Fruit fly (Drosophila melanogaster) whole organism, wandering third instar larva: Measurements from ENCODE around the gene CG13407.

Experiments
- Abd-B ChIP-seq: fragments of >200 bp; optimal IDR thresholded peaks from 2 replicates; lab custom pipeline; 2017; ENCODE audit warnings: missing biosample characterization, missing genetic modification characterization
- CG32264 ChIP-seq: fragments of 200-800 bp; sonication (Bioruptor generic); optimal IDR thresholded peaks from 2 replicates; lab custom pipeline; 2016; ENCODE audit warnings: missing biosample characterization, missing genetic modification characterization
- CG9705 ChIP-seq: fragments of 200-800 bp; sonication (Bioruptor generic); optimal IDR thresholded peaks from 2 replicates; lab custom pipeline; 2018; ENCODE audit warnings: missing biosample characterization, mild to moderate bottlenecking, missing genetic modification characterization
- CrebA ChIP-seq: fragments of 200-800 bp; sonication (Bioruptor generic); optimal IDR thresholded peaks from 2 replicates; lab custom pipeline; 2016; ENCODE audit warnings: missing biosample characterization, mild to moderate bottlenecking, missing genetic modification characterization, borderline replicate concordance
- Dfd ChIP-seq: fragments of >200 bp; optimal IDR thresholded peaks from 2 replicates; lab custom pipeline; 2017; ENCODE audit warnings: missing biosample characterization, missing genetic modification characterization
- Dif ChIP-seq: fragments of 200-275, 200-300 bp; sonication (Bioruptor generic); optimal IDR thresholded peaks from 2 replicates; lab custom pipeline; 2018; ENCODE audit warnings: missing biosample characterization, missing genetic modification characterization; ENCODE audit not compliant: partially characterized antibody
- GATAd ChIP-seq: sonication (Bioruptor generic); optimal IDR thresholded peaks from 2 replicates; lab custom pipeline; 2016; ENCODE audit warnings: missing biosample characterization, missing genetic modification characterization
- HLH106 ChIP-seq: fragments of 200-800 bp; optimal IDR thresholded peaks from 3 replicates; lab custom pipeline; 2019; ENCODE audit warnings: missing biosample characterization, mild to moderate bottlenecking, missing genetic modification characterization, moderate library complexity
- Hnf4 ChIP-seq: fragments of 200-800 bp; sonication (Bioruptor generic); optimal IDR thresholded peaks from 2 replicates; lab custom pipeline; 2016; ENCODE audit warnings: missing biosample characterization, mild to moderate bottlenecking, missing genetic modification characterization
- Hr78 ChIP-seq: fragments of >200 bp; optimal IDR thresholded peaks from 2 replicates; lab custom pipeline; 2017; ENCODE audit warnings: missing biosample characterization, missing genetic modification characterization
- Hr83 ChIP-seq: fragments of 200-300 bp; sonication (Bioruptor generic); optimal IDR thresholded peaks from 2 replicates; lab custom pipeline; 2016; ENCODE audit warnings: missing biosample characterization, mild to moderate bottlenecking, missing genetic modification characterization, moderate library complexity; ENCODE audit not compliant: poor library complexity, severe bottlenecking
- Jra ChIP-seq: sonication (Bioruptor generic); optimal IDR thresholded peaks from 2 replicates; lab custom pipeline; 2016; ENCODE audit warnings: missing biosample characterization, missing genetic modification characterization
- Mio ChIP-seq: sonication (Bioruptor generic); optimal IDR thresholded peaks from 2 replicates; lab custom pipeline; 2016; ENCODE audit warnings: missing biosample characterization, missing genetic modification characterization
- Myc ChIP-seq: fragments of >200 bp; optimal IDR thresholded peaks from 2 replicates; lab custom pipeline; 2017
- N ChIP-seq: fragments of >200 bp; optimal IDR thresholded peaks from 2 replicates; lab custom pipeline; 2018; ENCODE audit warnings: missing biosample characterization, missing external identifiers, missing genetic modification characterization
- OdsH ChIP-seq: fragments of 200-800 bp; sonication (Bioruptor generic); optimal IDR thresholded peaks from 2 replicates; lab custom pipeline; 2016; ENCODE audit warnings: missing biosample characterization, mild to moderate bottlenecking, missing genetic modification characterization
- Rel ChIP-seq, 2 experiments: fragments of 200-800 bp; sonication (Bioruptor generic) in 1 of 2; optimal IDR thresholded peaks; 2 replicates in 1 of 2; 3 replicates in 1 of 2; lab custom pipeline; 2016 to 2019; ENCODE audit warnings: mild to moderate bottlenecking in 2 of 2, missing biosample characterization in 2 of 2, missing genetic modification characterization in 2 of 2, moderate library complexity in 1 of 2
- Vsx2 ChIP-seq: fragments of 200-300, 225-300 bp; sonication (Bioruptor generic); optimal IDR thresholded peaks from 2 replicates; lab custom pipeline; 2018; ENCODE audit warnings: missing biosample characterization, missing genetic modification characterization; ENCODE audit not compliant: partially characterized antibody
- br ChIP-seq: fragments of 200-800 bp; sonication (Bioruptor generic); optimal IDR thresholded peaks from 2 replicates; lab custom pipeline; 2016; ENCODE audit warnings: missing biosample characterization, missing genetic modification characterization
- brk ChIP-seq: fragments of 200-800 bp; sonication (Bioruptor generic); optimal IDR thresholded peaks from 2 replicates; lab custom pipeline; 2016; ENCODE audit warnings: missing biosample characterization, mild to moderate bottlenecking, missing genetic modification characterization
- dl ChIP-seq, 2 experiments: fragments of 175-275, 200-275 bp in 1 of 2; fragments of 200-275 bp in 1 of 2; sonication (Bioruptor generic); optimal IDR thresholded peaks; lab custom pipeline; 2018; ENCODE audit warnings: mild to moderate bottlenecking in 2 of 2, missing biosample characterization in 2 of 2, missing genetic modification characterization in 2 of 2, moderate library complexity in 2 of 2; ENCODE audit not compliant: partially characterized antibody in 2 of 2, insufficient read depth in 1 of 2
- dmrt93B ChIP-seq: fragments of 200-800 bp; sonication (Bioruptor generic); optimal IDR thresholded peaks from 2 replicates; lab custom pipeline; 2018; ENCODE audit warnings: missing biosample characterization, mild to moderate bottlenecking, missing genetic modification characterization
- dsf ChIP-seq: sonication (Bioruptor generic); optimal IDR thresholded peaks from 2 replicates; lab custom pipeline; 2016; ENCODE audit warnings: missing biosample characterization, missing genetic modification characterization, borderline replicate concordance
- ey ChIP-seq: fragments of 200-800 bp; sonication (Bioruptor generic); optimal IDR thresholded peaks from 2 replicates; lab custom pipeline; 2016; ENCODE audit warnings: missing biosample characterization, missing genetic modification characterization
- foxo ChIP-seq, 2 experiments: fragments of 200-800 bp; sonication (Bioruptor generic); optimal IDR thresholded peaks; 2 replicates in 1 of 2; 3 replicates in 1 of 2; lab custom pipeline; 2016 to 2017; ENCODE audit warnings: missing biosample characterization in 2 of 2, missing genetic modification characterization in 2 of 2
- fru ChIP-seq: fragments of 200-800 bp; sonication (Bioruptor generic); optimal IDR thresholded peaks from 3 replicates; lab custom pipeline; 2016; ENCODE audit warnings: missing biosample characterization, mild to moderate bottlenecking, missing genetic modification characterization
- h ChIP-seq: fragments of 200-800 bp; sonication (Bioruptor generic); optimal IDR thresholded peaks from 3 replicates; lab custom pipeline; 2016; ENCODE audit warnings: missing biosample characterization, mild to moderate bottlenecking, missing genetic modification characterization
- jim ChIP-seq: fragments of 175-275, 200-325 bp; sonication (Bioruptor generic); optimal IDR thresholded peaks from 2 replicates; lab custom pipeline; 2016; ENCODE audit warnings: missing biosample characterization, mild to moderate bottlenecking, missing genetic modification characterization
- lola ChIP-seq: fragments of >200 bp; optimal IDR thresholded peaks from 2 replicates; lab custom pipeline; 2017; ENCODE audit warnings: missing biosample characterization, missing genetic modification characterization
- pan ChIP-seq: fragments of >200 bp; optimal IDR thresholded peaks from 2 replicates; lab custom pipeline; 2017
- psq ChIP-seq: fragments of 200-800 bp; sonication (Bioruptor generic); optimal IDR thresholded peaks from 3 replicates; lab custom pipeline; 2017; ENCODE audit warnings: missing biosample characterization, mild to moderate bottlenecking, missing genetic modification characterization, moderate library complexity
- rgr ChIP-seq: fragments of 200-800 bp; sonication (Bioruptor generic); optimal IDR thresholded peaks from 3 replicates; lab custom pipeline; 2016; ENCODE audit warnings: missing biosample characterization, mild to moderate bottlenecking, missing genetic modification characterization
- sv ChIP-seq: fragments of 200-800 bp; sonication (Bioruptor generic); optimal IDR thresholded peaks from 3 replicates; lab custom pipeline; 2016; ENCODE audit warnings: missing biosample characterization, missing genetic modification characterization
- tai ChIP-seq: sonication (Bioruptor generic); optimal IDR thresholded peaks from 2 replicates; lab custom pipeline; 2016; ENCODE audit warnings: missing biosample characterization, missing genetic modification characterization
- usp ChIP-seq: fragments of >200 bp; optimal IDR thresholded peaks from 2 replicates; lab custom pipeline; 2017; ENCODE audit warnings: missing biosample characterization, missing genetic modification characterization

The CG13407 gene

dm6 chr3R:22119354-22119753 is 16.1 kb downstream of the CG13407 start, which contains the start of gene Ir94c:
Gene Ir94c (minus strand): TSS chr3R:22119454.
- no peak for TF ChIP-seq foxo (GFP tag; optimal IDR thresholded peaks at IDR 0.05; lab: Kevin White, UChicago)
- no peak for TF ChIP-seq OdsH (GFP tag; lab: Kevin White, UChicago)
- TF ChIP-seq Vsx2 (GFP tag; lab: Kevin White, UChicago): no peak
- no peak for TF ChIP-seq Hr78 (GFP tag; lab: Kevin White, UChicago)
- no peak for TF ChIP-seq lola (GFP tag; lab: Kevin White, UChicago)
- no peak for TF ChIP-seq dsf (GFP tag; lab: Kevin White, UChicago)
- no peak for TF ChIP-seq N (GFP tag; lab: Kevin White, UChicago)
- no peak for TF ChIP-seq rgr (GFP tag; lab: Kevin White, UChicago)
- TF ChIP-seq ey (GFP tag; lab: Kevin White, UChicago): no peak
- no peak for TF ChIP-seq Myc (lab: Kevin White, UChicago)

dm6 chr3R:22119761-22120160 is 16.5 kb downstream of the CG13407 start, which contains the start of gene CG42390:
Gene CG42390 (plus strand): TSS chr3R:22120061.
- TF ChIP-seq h (GFP tag; lab: Kevin White, UChicago): no peak
- no peak for TF ChIP-seq dl (GFP tag; optimal IDR thresholded peaks at IDR 0.05; lab: Kevin White, UChicago; ENCODE audit: insufficient read depth in 1 of 2, partially characterized antibody in 2 of 2)
- TF ChIP-seq usp (GFP tag; lab: Kevin White, UChicago): no peak
- TF ChIP-seq CG32264 (GFP tag; lab: Kevin White, UChicago): no peak
- no peak for TF ChIP-seq psq
- no peak for TF ChIP-seq Hnf4 (GFP tag; lab: Kevin White, UChicago)
- no peak for TF ChIP-seq jim (GFP tag; lab: Kevin White, UChicago)
- TF ChIP-seq br (GFP tag; lab: Kevin White, UChicago): no peak
- no peak for TF ChIP-seq brk
- TF ChIP-seq rgr (GFP tag; lab: Kevin White, UChicago): no peak
- TF ChIP-seq ey (GFP tag; lab: Kevin White, UChicago): no peak
- TF ChIP-seq sv (GFP tag; lab: Kevin White, UChicago): no peak
- TF ChIP-seq CrebA (GFP tag; lab: Kevin White, UChicago): no peak
- TF ChIP-seq pan (lab: Kevin White, UChicago): no peak

- no peak for TF ChIP-seq CG9705 (GFP tag; lab: Kevin White, UChicago)
- TF ChIP-seq psq: no peak
- TF ChIP-seq GATAd (GFP tag; lab: Kevin White, UChicago): no peak
- TF ChIP-seq Abd-B (GFP tag; lab: Kevin White, UChicago): no peak
- no peak for TF ChIP-seq usp (GFP tag; lab: Kevin White, UChicago)
- no peak for TF ChIP-seq Mio (GFP tag; lab: Kevin White, UChicago)
- no peak for TF ChIP-seq Hr83 (GFP tag; lab: Kevin White, UChicago)
- TF ChIP-seq Jra (GFP tag; lab: Kevin White, UChicago): no peak
- TF ChIP-seq tai (GFP tag; lab: Kevin White, UChicago): no peak
- TF ChIP-seq Rel (GFP tag; optimal IDR thresholded peaks at IDR 0.05; lab: Kevin White, UChicago): no peak
- no peak for TF ChIP-seq Rel (tag; optimal IDR thresholded peaks at IDR 0.05; lab: Kevin White, UChicago)
- no peak for TF ChIP-seq HLH106 (tag; lab: Kevin White, UChicago)
- TF ChIP-seq pan (lab: Kevin White, UChicago): no peak
- no peak for TF ChIP-seq Dfd (GFP tag; lab: Kevin White, UChicago)
- TF ChIP-seq dmrt93B (GFP tag; lab: Kevin White, UChicago): no peak
- no peak for TF ChIP-seq CG32264 (GFP tag; lab: Kevin White, UChicago)
- TF ChIP-seq Dif (GFP tag; lab: Kevin White, UChicago): no peak
- no peak for TF ChIP-seq brk
- no peak for TF ChIP-seq Hr78 (GFP tag; lab: Kevin White, UChicago)
- TF ChIP-seq, all 38 proteins: peak for 0
Observed at dm6 chr3R:22121220-22121619, 18.0 kb downstream of the CG13407 start.

- TF ChIP-seq usp (GFP tag; lab: Kevin White, UChicago): no peak
- TF ChIP-seq Dif (GFP tag; lab: Kevin White, UChicago): no peak
- TF ChIP-seq GATAd (GFP tag; lab: Kevin White, UChicago): no peak
- TF ChIP-seq Hnf4 (GFP tag; lab: Kevin White, UChicago): no peak
- no peak for TF ChIP-seq jim (GFP tag; lab: Kevin White, UChicago)
- TF ChIP-seq sv (GFP tag; lab: Kevin White, UChicago): no peak
- no peak for TF ChIP-seq ey (GFP tag; lab: Kevin White, UChicago)
- no peak for TF ChIP-seq brk
- TF ChIP-seq fru (GFP tag; lab: Kevin White, UChicago): no peak
- TF ChIP-seq psq: no peak
- no peak for TF ChIP-seq dl (GFP tag; optimal IDR thresholded peaks at IDR 0.05; lab: Kevin White, UChicago; ENCODE audit: insufficient read depth in 1 of 2, partially characterized antibody in 2 of 2)
- TF ChIP-seq Hr83 (GFP tag; lab: Kevin White, UChicago): no peak
- TF ChIP-seq OdsH (GFP tag; lab: Kevin White, UChicago): no peak
- TF ChIP-seq CG32264 (GFP tag; lab: Kevin White, UChicago): no peak
- no peak for TF ChIP-seq tai (GFP tag; lab: Kevin White, UChicago)
- no peak for TF ChIP-seq Dfd (GFP tag; lab: Kevin White, UChicago)
- TF ChIP-seq Hr78 (GFP tag; lab: Kevin White, UChicago): no peak
- TF ChIP-seq dsf (GFP tag; lab: Kevin White, UChicago): no peak
Observed at dm6 chr3R:22123347-22123746, 20.1 kb downstream of the CG13407 start.
